Worm (Caenorhabditis elegans): ENCODE results near the gene chts-1.

ce11 chrX:7568684-7569289 lies 49.3 kb upstream of the chts-1 start:
- TF ChIP-seq pha-4 (tag; optimal IDR thresholded peaks at IDR 0.05), result no peak
- no peak for TF ChIP-seq ceh-82 (tag; optimal IDR thresholded peaks at IDR 0.05)
- no peak for TF ChIP-seq unc-62 (GFP tag; optimal IDR thresholded peaks at IDR 0.05)
- no peak for TF ChIP-seq snpc-4 (tag; optimal IDR thresholded peaks at IDR 0.05)
- no peak for TF ChIP-seq elt-1 (tag; optimal IDR thresholded peaks at IDR 0.05)
- no peak for TF ChIP-seq nhr-11 (tag; optimal IDR thresholded peaks at IDR 0.05)
- no peak for TF ChIP-seq zag-1 (tag; optimal IDR thresholded peaks at IDR 0.05)
- TF ChIP-seq ama-1 (optimal IDR thresholded peaks at IDR 0.05), result no peak
- no peak for TF ChIP-seq nhr-12 (tag; optimal IDR thresholded peaks at IDR 0.05)
- TF ChIP-seq aly-2 (tag; optimal IDR thresholded peaks at IDR 0.05), result no peak
- TF ChIP-seq ceh-28 (tag; optimal IDR thresholded peaks at IDR 0.05), result no peak
- no peak for TF ChIP-seq fkh-10 (GFP tag; optimal IDR thresholded peaks at IDR 0.05)
- no peak for TF ChIP-seq skn-1 (tag; optimal IDR thresholded peaks at IDR 0.05)
- no peak for TF ChIP-seq elt-3 (tag; optimal IDR thresholded peaks at IDR 0.05)

All from whole organism, L3 larva.